Fruit fly (Drosophila melanogaster): ENCODE data around the gene comt.

comt gene

dm6 chrX:13243726-13244323, 15.0 kb upstream of the comt start (continued):
- TF ChIP-seq CG18599 (GFP tag; optimal IDR thresholded peaks at IDR 0.05), result no peak
- no peak for TF ChIP-seq salm (tag; optimal IDR thresholded peaks at IDR 0.05)
- 0 out of 3 replicates have a peak, but pooled peaks have one; percentile 6 for TF ChIP-seq ci (GFP tag; IDR thresholded peaks at IDR 0.05)
- TF ChIP-seq Optix (GFP tag; IDR thresholded peaks at IDR 0.05), result no peak
- no peak for TF ChIP-seq ab (GFP tag; optimal IDR thresholded peaks at IDR 0.05)
- TF ChIP-seq CG15479 (GFP tag; optimal IDR thresholded peaks at IDR 0.05), result no peak
- TF ChIP-seq nerfin-1 (tag; optimal IDR thresholded peaks at IDR 0.05), result no peak
- no peak for TF ChIP-seq pzg (GFP tag; optimal IDR thresholded peaks at IDR 0.05)
- no peak for TF ChIP-seq C15 (GFP tag; IDR thresholded peaks at IDR 0.05)

dm6 chrX:13244462-13244861, 14.4 kb upstream of the comt start:
- TF ChIP-seq gem (tag; optimal IDR thresholded peaks at IDR 0.05) (peak; percentile 42), ci (GFP tag; IDR thresholded peaks at IDR 0.05) (peak; percentile 47; the same call in 1 of the 3 replicates), Sox102F (GFP tag; optimal IDR thresholded peaks at IDR 0.05) (peak; percentile 62), pan (optimal IDR thresholded peaks at IDR 0.05) (no peak), pan (GFP tag; optimal IDR thresholded peaks at IDR 0.05 in 1 of 2, IDR thresholded peaks at IDR 0.05 in 1 of 2) (peak in 1 of 2 experiments; percentile 25), Opbp (GFP tag; IDR thresholded peaks at IDR 0.05; ENCODE audit: partially characterized antibody) (no peak), prd (optimal IDR thresholded peaks at IDR 0.05) (no peak), prd (GFP tag; IDR thresholded peaks at IDR 0.05) (peak; percentile 8; the same call in 1 of the 3 replicates), CG2712 (tag; optimal IDR thresholded peaks at IDR 0.05) (peak; percentile 20), CG32772 (GFP tag; IDR thresholded peaks at IDR 0.05) (peak; percentile 7; the same call in 1 of the 2 replicates), CG34376 (GFP tag; optimal IDR thresholded peaks at IDR 0.05) (no peak), H2.0 (GFP tag; IDR thresholded peaks at IDR 0.05) (0 out of 2 replicates have a peak, but pooled peaks have one; percentile 25), CG6689 (GFP tag; IDR thresholded peaks at IDR 0.05) (peak; percentile 31; the same call in 1 of the 2 replicates), dysf (GFP tag; IDR thresholded peaks at IDR 0.05) (peak; percentile 6; the same call in 1 of the 3 replicates), exex (tag; optimal IDR thresholded peaks at IDR 0.05) (no peak), CG5245 (GFP tag; optimal IDR thresholded peaks at IDR 0.05) (no peak), CG1603 (tag; optimal IDR thresholded peaks at IDR 0.05) (peak; percentile 49), Awh (GFP tag; IDR thresholded peaks at IDR 0.05) (0 out of 2 replicates have a peak, but pooled peaks have one; percentile 22), dmrt99B (tag; optimal IDR thresholded peaks at IDR 0.05) (peak; percentile 56), CG12391 (tag; optimal IDR thresholded peaks at IDR 0.05) (peak; percentile 15), bsh (GFP tag; optimal IDR thresholded peaks at IDR 0.05) (peak; percentile 11 to 38), fd96Cb (tag; optimal IDR thresholded peaks at IDR 0.05) (peak; percentile 19), CG10366 (GFP tag; IDR thresholded peaks at IDR 0.05) (peak; percentile 15; the same call in 1 of the 2 replicates), CG2678 (tag; optimal IDR thresholded peaks at IDR 0.05) (no peak), Ptx1 (GFP tag; IDR thresholded peaks at IDR 0.05) (peak; percentile 35; the same call in 1 of the 2 replicates), chif (GFP tag; optimal IDR thresholded peaks at IDR 0.05) (peak in 1 of 2 experiments; percentile 4), Hr51 (GFP tag; optimal IDR thresholded peaks at IDR 0.05) (peak in 1 of 2 experiments; percentile 56), CG11695 (GFP tag; IDR thresholded peaks at IDR 0.05) (no peak), stc (GFP tag; IDR thresholded peaks at IDR 0.05) (peak; percentile 42; the same call in 1 of the 2 replicates), CG11504 (tag; optimal IDR thresholded peaks at IDR 0.05) (peak; percentile 39), CG15011 (GFP tag; optimal IDR thresholded peaks at IDR 0.05) (no peak), row (GFP tag; IDR thresholded peaks at IDR 0.05) (peak; percentile 37; the same call in 1 of the 3 replicates), sisA (GFP tag; IDR thresholded peaks at IDR 0.05) (peak; percentile 54; the same call in 1 of the 2 replicates), Oli (tag; optimal IDR thresholded peaks at IDR 0.05) (peak; percentile 21), zfh1 (GFP tag; IDR thresholded peaks at IDR 0.05) (peak; percentile 41; the same call in 1 of the 3 replicates), Drgx (GFP tag; IDR thresholded peaks at IDR 0.05) (peak; percentile 60; the same call in 1 of the 2 replicates), CG17361 (GFP tag; IDR thresholded peaks at IDR 0.05) (0 out of 3 replicates have a peak, but pooled peaks have one; percentile 20), sr (GFP tag; IDR thresholded peaks at IDR 0.05) (0 out of 3 replicates have a peak, but pooled peaks have one; percentile 23), H15 (GFP tag; IDR thresholded peaks at IDR 0.05) (no peak), phol (tag; optimal IDR thresholded peaks at IDR 0.05) (peak; percentile 25)
